Fruit fly (Drosophila melanogaster) whole organism, pupa: ENCODE results near the gene CG13251.
A peak's percentile ranks its signal among the peaks of the same experiment; 100 is the strongest.

ENCODE experiments used
- CG10348 ChIP-seq: fragments of 200-800 bp; sonication (Bioruptor generic); IDR thresholded peaks from 2 replicates; pipeline ENCODE4 v1.3.6; 2022; ENCODE audit warnings: missing biosample characterization, missing genetic modification characterization
- CG12605 ChIP-seq: fragments of 200-800 bp; sonication (Bioruptor generic); IDR thresholded peaks from 2 replicates; pipeline ENCODE4 v1.3.6; 2022; ENCODE audit warnings: missing biosample characterization, missing genetic modification characterization
- CG13204 ChIP-seq: fragments of 200-800 bp; sonication (Bioruptor generic); optimal IDR thresholded peaks from 2 replicates; lab custom pipeline; 2018; ENCODE audit warnings: missing biosample characterization, mild to moderate bottlenecking, missing genetic modification characterization, moderate library complexity
- CG14655 ChIP-seq: fragments of 200-800 bp; sonication (Bioruptor generic); optimal IDR thresholded peaks from 3 replicates; lab custom pipeline; 2017; ENCODE audit warnings: mild to moderate bottlenecking, missing biosample characterization, missing genetic modification reagents, missing genetic modification characterization
- CG15710 ChIP-seq: fragments of 200-800 bp; sonication (Bioruptor generic); optimal IDR thresholded peaks from 2 replicates; lab custom pipeline; 2018; ENCODE audit warnings: missing biosample characterization, mild to moderate bottlenecking, missing genetic modification characterization, moderate library complexity
- CG17806 ChIP-seq: fragments of 200-800 bp; sonication (Bioruptor generic); optimal IDR thresholded peaks from 2 replicates; lab custom pipeline; 2018; ENCODE audit warnings: missing biosample characterization, mild to moderate bottlenecking, missing genetic modification characterization, moderate library complexity
- CG32121 ChIP-seq: fragments of 200-800 bp; sonication (Bioruptor generic); IDR thresholded peaks from 2 replicates; pipeline ENCODE4 v1.3.6; 2022; ENCODE audit warnings: missing biosample characterization, missing genetic modification characterization
- CG34367 ChIP-seq: fragments of 200-800 bp; sonication (Bioruptor generic); optimal IDR thresholded peaks from 2 replicates; lab custom pipeline; 2018; ENCODE audit warnings: missing biosample characterization, mild to moderate bottlenecking, missing genetic modification characterization
- CG4496 ChIP-seq: fragments of 200-800 bp; sonication (Bioruptor generic); IDR thresholded peaks from 3 replicates; pipeline ENCODE4 v1.3.6; 2022; ENCODE audit warnings: missing biosample characterization, missing genetic modification characterization
- CG8159 ChIP-seq: fragments of 200-800 bp; sonication (Bioruptor generic); optimal IDR thresholded peaks from 3 replicates; lab custom pipeline; 2018; ENCODE audit warnings: missing biosample characterization, mild to moderate bottlenecking, missing genetic modification characterization, moderate library complexity
- CG8301 ChIP-seq: fragments of 200-800 bp; sonication (Bioruptor generic); optimal IDR thresholded peaks from 2 replicates; lab custom pipeline; 2018; ENCODE audit warnings: missing biosample characterization, mild to moderate bottlenecking, missing genetic modification characterization
- CG9948 ChIP-seq: fragments of 200-800 bp; sonication (Bioruptor generic); optimal IDR thresholded peaks from 2 replicates; lab custom pipeline; 2018; ENCODE audit warnings: missing biosample characterization, mild to moderate bottlenecking, missing genetic modification characterization, moderate library complexity
- D1 ChIP-seq: fragments of 200-800 bp; sonication (Bioruptor generic); optimal IDR thresholded peaks from 2 replicates; lab custom pipeline; 2018; ENCODE audit warnings: missing biosample characterization, mild to moderate bottlenecking, missing genetic modification characterization, moderate library complexity
- EcR ChIP-seq: fragments of 200-800 bp; sonication (Bioruptor generic); optimal IDR thresholded peaks from 3 replicates; lab custom pipeline; 2019; ENCODE audit warnings: missing biosample characterization, missing genetic modification characterization, mild to moderate bottlenecking, moderate library complexity, missing genetic modification reagents
- Ets98B ChIP-seq: fragments of 200-800 bp; sonication (Bioruptor generic); IDR thresholded peaks from 2 replicates; pipeline ENCODE4 v1.3.6; 2022; ENCODE audit warnings: missing biosample characterization, missing genetic modification characterization
- Pif1A ChIP-seq: fragments of 200-800 bp; sonication (Bioruptor generic); optimal IDR thresholded peaks from 3 replicates; lab custom pipeline; 2016; ENCODE audit warnings: missing biosample characterization, missing genetic modification characterization
- Pif1B ChIP-seq: fragments of 200-800 bp; sonication (Bioruptor generic); optimal IDR thresholded peaks from 3 replicates; lab custom pipeline; 2016; ENCODE audit warnings: missing biosample characterization, missing genetic modification characterization
- Snoo ChIP-seq: fragments of 200-800 bp; sonication (Bioruptor generic); optimal IDR thresholded peaks from 3 replicates; lab custom pipeline; 2017; ENCODE audit warnings: missing biosample characterization, mild to moderate bottlenecking, missing genetic modification characterization, inconsistent platforms
- fd96Ca ChIP-seq: fragments of 200-800 bp; sonication (Bioruptor generic); IDR thresholded peaks from 3 replicates; pipeline ENCODE4 v1.3.6; 2022; ENCODE audit warnings: missing biosample characterization, missing genetic modification characterization
- gl ChIP-seq: fragments of 200-800 bp; sonication (Bioruptor generic); optimal IDR thresholded peaks from 2 replicates; lab custom pipeline; 2018; ENCODE audit warnings: missing biosample characterization, mild to moderate bottlenecking, missing genetic modification characterization
- rn ChIP-seq: fragments of 200-800 bp; sonication (Bioruptor generic); IDR thresholded peaks from 2 replicates; pipeline ENCODE4 v1.3.6; 2022; ENCODE audit warnings: missing biosample characterization, missing genetic modification characterization

The CG13251 gene

dm6 chr3L:20602634-20603033, 34.4 kb upstream of the CG13251 start:
- peak; percentile 1 for TF ChIP-seq Pif1B (GFP tag; lab: Kevin White, UChicago)
- TF ChIP-seq CG4496 = no peak
- TF ChIP-seq Pif1A (GFP tag; lab: Kevin White, UChicago) = peak; percentile 8
- peak; percentile 25; the same call in 1 of the 2 replicates for TF ChIP-seq CG12605 (GFP tag; lab: Robert Waterston, UW)
- peak; percentile 65 for TF ChIP-seq CG14655 (GFP tag; lab: Kevin White, UChicago)
- peak; percentile 27 for TF ChIP-seq CG8159 (tag; lab: Kevin White, UChicago)
- TF ChIP-seq CG9948 (tag; lab: Kevin White, UChicago) = peak; percentile 47
- TF ChIP-seq CG8301 (tag; lab: Kevin White, UChicago) = peak; percentile 58
- peak; percentile 44 for TF ChIP-seq CG17806 (tag; lab: Kevin White, UChicago)
- TF ChIP-seq CG15710 (tag; lab: Kevin White, UChicago) = no peak
- TF ChIP-seq gl = no peak

dm6 chr3L:20603644-20604182, 33.3 kb upstream of the CG13251 start:
- TF ChIP-seq CG8301 (tag; lab: Kevin White, UChicago) = no peak
- no peak for TF ChIP-seq CG34367 (tag; lab: Kevin White, UChicago)
- TF ChIP-seq CG10348 (GFP tag; lab: Robert Waterston, UW) = no peak
- no peak for TF ChIP-seq CG12605 (GFP tag; lab: Robert Waterston, UW)
- TF ChIP-seq CG17806 (tag; lab: Kevin White, UChicago) = no peak
- TF ChIP-seq Pif1A (GFP tag; lab: Kevin White, UChicago) = no peak
- no peak for TF ChIP-seq fd96Ca (GFP tag; lab: Robert Waterston, UW)
- no peak for TF ChIP-seq Snoo
- no peak for TF ChIP-seq CG9948 (tag; lab: Kevin White, UChicago)
- TF ChIP-seq EcR (GFP tag; lab: Kevin White, UChicago) = no peak
- TF ChIP-seq CG13204 (GFP tag; lab: Kevin White, UChicago) = no peak
- TF ChIP-seq Pif1B (GFP tag; lab: Kevin White, UChicago) = no peak
- TF ChIP-seq CG15710 (tag; lab: Kevin White, UChicago) = no peak
- TF ChIP-seq CG32121 (GFP tag; lab: Robert Waterston, UW) = no peak
- TF ChIP-seq Ets98B (GFP tag; lab: Robert Waterston, UW) = no peak
- TF ChIP-seq rn (GFP tag; lab: Robert Waterston, UW) = no peak
- no peak for TF ChIP-seq gl
- no peak for TF ChIP-seq CG4496
- no peak for TF ChIP-seq D1 (tag; lab: Kevin White, UChicago)
- no peak for TF ChIP-seq CG8159 (tag; lab: Kevin White, UChicago)
- TF ChIP-seq, all 21 proteins: peak for 0

- no peak for TF ChIP-seq CG4496
- peak; percentile 63 for TF ChIP-seq CG8301 (tag; lab: Kevin White, UChicago)
- no peak for TF ChIP-seq CG12605 (GFP tag; lab: Robert Waterston, UW)
- TF ChIP-seq gl = no peak
- peak; percentile 55; the same call in 1 of the 2 replicates for TF ChIP-seq CG32121 (GFP tag; lab: Robert Waterston, UW)
- TF ChIP-seq Snoo = no peak
- TF ChIP-seq CG14655 (GFP tag; lab: Kevin White, UChicago) = peak; percentile 64
- 0 out of 2 replicates have a peak, but pooled peaks have one; percentile 17 for TF ChIP-seq Ets98B (GFP tag; lab: Robert Waterston, UW)
- TF ChIP-seq Pif1A (GFP tag; lab: Kevin White, UChicago) = peak; percentile 8
- TF ChIP-seq CG10348 (GFP tag; lab: Robert Waterston, UW) = no peak
- no peak for TF ChIP-seq CG17806 (tag; lab: Kevin White, UChicago)
- no peak for TF ChIP-seq D1 (tag; lab: Kevin White, UChicago)
- TF ChIP-seq Pif1B (GFP tag; lab: Kevin White, UChicago) = no peak
Observed at dm6 chr3L:20610452-20610851, 26.5 kb upstream of the CG13251 start.

- TF ChIP-seq EcR (GFP tag; lab: Kevin White, UChicago) (no peak), CG13204 (GFP tag; lab: Kevin White, UChicago) (no peak), CG12605 (GFP tag; lab: Robert Waterston, UW) (peak; percentile 40), CG17806 (tag; lab: Kevin White, UChicago) (peak; percentile 57), Ets98B (GFP tag; lab: Robert Waterston, UW) (peak; percentile 54), CG9948 (tag; lab: Kevin White, UChicago) (peak; percentile 55), CG15710 (tag; lab: Kevin White, UChicago) (peak; percentile 60), CG34367 (tag; lab: Kevin White, UChicago) (peak; percentile 45), CG14655 (GFP tag; lab: Kevin White, UChicago) (peak; percentile 79), CG32121 (GFP tag; lab: Robert Waterston, UW) (no peak), CG4496 (peak; percentile 70; the same call in 2 of the 3 replicates), Pif1A (GFP tag; lab: Kevin White, UChicago) (peak; percentile 68), CG8159 (tag; lab: Kevin White, UChicago) (peak; percentile 57), fd96Ca (GFP tag; lab: Robert Waterston, UW) (peak; percentile 78), gl (no peak), D1 (tag; lab: Kevin White, UChicago) (peak; percentile 37), Pif1B (GFP tag; lab: Kevin White, UChicago) (peak; percentile 60), Snoo (no peak), rn (GFP tag; lab: Robert Waterston, UW) (no peak), CG8301 (tag; lab: Kevin White, UChicago) (peak; percentile 70), CG10348 (GFP tag; lab: Robert Waterston, UW) (no peak)
- TF ChIP-seq, all 21 proteins: peak for 14
Observed at dm6 chr3L:20612836-20613235, 24.2 kb upstream of the CG13251 start.
